Fruit fly (Drosophila melanogaster) whole organism, embryonic: Measurements from ENCODE around the gene inc.

ENCODE experiments used
- Bgb ChIP-seq: fragments of 200-800 bp; sonication (Bioruptor generic); IDR thresholded peaks from 2 replicates; pipeline ENCODE4 v1.3.6; 2022; ENCODE audit warnings: missing biosample characterization, missing genetic modification characterization; ENCODE audit not compliant: partially characterized antibody
- Bteb2 ChIP-seq: fragments of 200-800 bp; sonication (Bioruptor generic); optimal IDR thresholded peaks from 2 replicates; lab custom pipeline; 2016; ENCODE audit warnings: missing biosample characterization, missing genetic modification characterization
- CG10274 ChIP-seq: fragments of 200-800 bp; sonication (Bioruptor generic); optimal IDR thresholded peaks from 3 replicates; lab custom pipeline; 2017; ENCODE audit warnings: missing biosample characterization, mild to moderate bottlenecking, missing genetic modification characterization
- CG10543 ChIP-seq: fragments of 200-800 bp; sonication (Bioruptor generic); optimal IDR thresholded peaks from 3 replicates; lab custom pipeline; 2017; ENCODE audit warnings: missing biosample characterization, mild to moderate bottlenecking, missing genetic modification characterization, moderate library complexity
- CG12659 ChIP-seq: fragments of 200-800 bp; sonication (Bioruptor generic); optimal IDR thresholded peaks from 3 replicates; lab custom pipeline; 2017; ENCODE audit warnings: mild to moderate bottlenecking, missing biosample characterization, missing genetic modification reagents, missing genetic modification characterization
- CG12769 ChIP-seq: fragments of 200-800 bp; sonication (Bioruptor generic); optimal IDR thresholded peaks from 2 replicates; lab custom pipeline; 2019; ENCODE audit warnings: missing biosample characterization, mild to moderate bottlenecking, missing genetic modification characterization, moderate library complexity
- CG13424 ChIP-seq: fragments of 200-800 bp; sonication (Bioruptor generic); optimal IDR thresholded peaks from 2 replicates; lab custom pipeline; 2019; ENCODE audit warnings: missing biosample characterization, mild to moderate bottlenecking, missing genetic modification characterization, moderate library complexity
- CG14014 ChIP-seq: fragments of 200-800 bp; sonication (Bioruptor generic); IDR thresholded peaks from 2 replicates; pipeline ENCODE4 v1.3.6; 2022; ENCODE audit warnings: missing biosample characterization, missing genetic modification characterization
- CG1529 ChIP-seq: fragments of 200-800 bp; sonication (Bioruptor generic); optimal IDR thresholded peaks from 3 replicates; lab custom pipeline; 2018; ENCODE audit warnings: missing biosample characterization, missing genetic modification characterization
- CG16863 ChIP-seq: fragments of 200-800 bp; sonication (Bioruptor generic); optimal IDR thresholded peaks from 3 replicates; lab custom pipeline; 2016; ENCODE audit warnings: missing biosample characterization, missing genetic modification characterization
- CG17186 ChIP-seq: fragments of 200-800 bp; sonication (Bioruptor generic); optimal IDR thresholded peaks from 3 replicates; lab custom pipeline; 2017; ENCODE audit warnings: missing biosample characterization, missing genetic modification reagents, missing genetic modification characterization
- CG18262 ChIP-seq: fragments of 200-800 bp; optimal IDR thresholded peaks from 3 replicates; lab custom pipeline; 2019; ENCODE audit warnings: missing biosample characterization, mild to moderate bottlenecking, missing genetic modification characterization, moderate library complexity
- CG18476 ChIP-seq: fragments of 200-800 bp; sonication (Bioruptor generic); optimal IDR thresholded peaks from 2 replicates; lab custom pipeline; 2016; ENCODE audit warnings: missing biosample characterization, mild to moderate bottlenecking, missing genetic modification characterization
- CG18764 ChIP-seq: fragments of 200-800 bp; sonication (Bioruptor generic); optimal IDR thresholded peaks from 3 replicates; lab custom pipeline; 2016; ENCODE audit warnings: missing biosample characterization, missing genetic modification characterization
- CG7556 ChIP-seq: fragments of 200-800 bp; sonication (Bioruptor generic); optimal IDR thresholded peaks from 2 replicates; lab custom pipeline; 2017; ENCODE audit warnings: missing biosample characterization, mild to moderate bottlenecking, missing genetic modification characterization
- CG8089 ChIP-seq: fragments of 200-800 bp; sonication (Bioruptor generic); optimal IDR thresholded peaks from 3 replicates; lab custom pipeline; 2016; ENCODE audit warnings: missing biosample characterization, missing genetic modification characterization
- CG8944 ChIP-seq: fragments of 200-800 bp; sonication (Bioruptor generic); optimal IDR thresholded peaks from 3 replicates; lab custom pipeline; 2016; ENCODE audit warnings: missing biosample characterization, missing genetic modification characterization
- CG9876 ChIP-seq: fragments of 200-800 bp; sonication (Bioruptor generic); optimal IDR thresholded peaks from 2 replicates; lab custom pipeline; 2016; ENCODE audit warnings: missing biosample characterization, missing genetic modification characterization
- D ChIP-seq, 2 experiments: fragments of 200-800 bp in 1 of 2; fragments of >200 bp in 1 of 2; sonication (Bioruptor generic) in 1 of 2; optimal IDR thresholded peaks; 2 replicates in 1 of 2; 3 replicates in 1 of 2; lab custom pipeline; 2017; ENCODE audit warnings: mild to moderate bottlenecking in 1 of 2, missing biosample characterization in 1 of 2, missing genetic modification characterization in 1 of 2, missing genetic modification reagents in 1 of 2
- Ets65A ChIP-seq: fragments of 200-800 bp; sonication (Bioruptor generic); peaks from one replicate; lab custom pipeline; 2016; ENCODE audit warnings: missing biosample characterization, missing genetic modification characterization
- Ets97D ChIP-seq: fragments of 200-800 bp; sonication (Bioruptor generic); optimal IDR thresholded peaks from 3 replicates; lab custom pipeline; 2016; ENCODE audit warnings: missing biosample characterization, missing genetic modification characterization
- Fer2 ChIP-seq: fragments of 200-800 bp; sonication (Bioruptor generic); optimal IDR thresholded peaks from 2 replicates; lab custom pipeline; 2018; ENCODE audit warnings: missing biosample characterization, mild to moderate bottlenecking, missing genetic modification characterization, moderate library complexity
- Hand ChIP-seq: fragments of 200-800 bp; sonication (Bioruptor generic); optimal IDR thresholded peaks from 2 replicates; lab custom pipeline; 2017; ENCODE audit warnings: mild to moderate bottlenecking, missing biosample characterization, missing genetic modification reagents, missing genetic modification characterization
- Hmr ChIP-seq: fragments of 200-800 bp; sonication (Bioruptor generic); optimal IDR thresholded peaks from 3 replicates; lab custom pipeline; 2017; ENCODE audit warnings: mild to moderate bottlenecking, missing biosample characterization, missing genetic modification reagents, missing genetic modification characterization
- Meics ChIP-seq: fragments of 200-800 bp; sonication (Bioruptor generic); optimal IDR thresholded peaks from 2 replicates; lab custom pipeline; 2017; ENCODE audit warnings: missing biosample characterization, mild to moderate bottlenecking, missing genetic modification characterization
- Pdp1 ChIP-seq, 2 experiments: fragments of 200-800 bp; sonication (Bioruptor generic); optimal IDR thresholded peaks; 3 replicates each; lab custom pipeline; 2016; ENCODE audit warnings: missing biosample characterization in 2 of 2, missing genetic modification characterization in 2 of 2, mild to moderate bottlenecking in 1 of 2, moderate library complexity in 1 of 2
- Ptx1 ChIP-seq: fragments of 200-800 bp; sonication (Bioruptor generic); IDR thresholded peaks from 2 replicates; pipeline ENCODE4 v1.3.6; 2022; ENCODE audit warnings: missing biosample characterization, missing genetic modification characterization
- Sry-β ChIP-seq: fragments of 200-800 bp; sonication (Bioruptor generic); optimal IDR thresholded peaks from 2 replicates; lab custom pipeline; 2018; ENCODE audit warnings: missing biosample characterization, mild to moderate bottlenecking, missing genetic modification characterization, moderate library complexity
- Trl ChIP-seq, 3 experiments: fragments of >200 bp in 2 of 3; fragments of 200-800 bp in 1 of 3; sonication (Bioruptor generic) in 1 of 3; optimal IDR thresholded peaks; 2 replicates in 1 of 3; 3 replicates in 2 of 3; lab custom pipeline; 2016 to 2017; ENCODE audit warnings: missing biosample characterization in 1 of 3, missing genetic modification characterization in 1 of 3
- Xbp1 ChIP-seq: fragments of 200-800 bp; sonication (Bioruptor generic); optimal IDR thresholded peaks from 3 replicates; lab custom pipeline; 2016; ENCODE audit warnings: missing biosample characterization, mild to moderate bottlenecking, missing genetic modification characterization
- bigmax ChIP-seq: fragments of 200-800 bp; sonication (Bioruptor generic); optimal IDR thresholded peaks from 2 replicates; lab custom pipeline; 2018; ENCODE audit warnings: missing biosample characterization, mild to moderate bottlenecking, missing genetic modification characterization
- br ChIP-seq: fragments of >200 bp; optimal IDR thresholded peaks from 2 replicates; lab custom pipeline; 2017
- chinmo ChIP-seq: fragments of 200-800 bp; sonication (Bioruptor generic); IDR thresholded peaks from 4 replicates; pipeline ENCODE4 v1.3.6; 2022; ENCODE audit warnings: missing biosample characterization, missing genetic modification characterization; ENCODE audit not compliant: partially characterized antibody
- ems ChIP-seq: fragments of 200-800 bp; sonication (Bioruptor generic); optimal IDR thresholded peaks from 3 replicates; lab custom pipeline; 2016; ENCODE audit warnings: missing biosample characterization, missing genetic modification characterization
- exex ChIP-seq: fragments of 200-800 bp; sonication (Bioruptor generic); optimal IDR thresholded peaks from 4 replicates; lab custom pipeline; 2018; ENCODE audit warnings: missing biosample characterization, mild to moderate bottlenecking, missing genetic modification characterization, moderate library complexity
- fu2 ChIP-seq: fragments of 200-800 bp; sonication (Bioruptor generic); optimal IDR thresholded peaks from 2 replicates; lab custom pipeline; 2016; ENCODE audit warnings: missing biosample characterization, missing genetic modification characterization
- gcm ChIP-seq: fragments of 200-800 bp; sonication (Bioruptor generic); optimal IDR thresholded peaks from 2 replicates; lab custom pipeline; 2019; ENCODE audit warnings: missing biosample characterization, mild to moderate bottlenecking, missing genetic modification characterization, moderate library complexity
- ham ChIP-seq: fragments of 200-800 bp; sonication (Bioruptor generic); IDR thresholded peaks from 2 replicates; pipeline ENCODE4 v1.3.6; 2022; ENCODE audit warnings: missing biosample characterization, missing genetic modification characterization
- hth ChIP-seq: fragments of >200 bp; optimal IDR thresholded peaks from 2 replicates; lab custom pipeline; 2017; ENCODE audit warnings: inconsistent platforms
- ken ChIP-seq: fragments of 200-800 bp; sonication (Bioruptor generic); IDR thresholded peaks from 3 replicates; pipeline ENCODE4 v1.3.6; 2022; ENCODE audit warnings: missing biosample characterization, missing genetic modification characterization
- lola ChIP-seq, 3 experiments: fragments of >200 bp in 2 of 3; fragments of 200-800 bp in 1 of 3; sonication (Bioruptor generic) in 1 of 3; optimal IDR thresholded peaks; 2 replicates each; lab custom pipeline; 2017 to 2019; ENCODE audit warnings: missing biosample characterization in 3 of 3, missing genetic modification characterization in 3 of 3, mild to moderate bottlenecking in 1 of 3, moderate library complexity in 1 of 3
- lov ChIP-seq, 2 experiments: fragments of 200-800 bp in 1 of 2; fragments of >200 bp in 1 of 2; sonication (Bioruptor generic) in 1 of 2; IDR thresholded peaks in 1 of 2; optimal IDR thresholded peaks in 1 of 2; 2 replicates in 1 of 2; 3 replicates in 1 of 2; pipeline versions ENCODE4 v1.3.6 to Lab custom; 2017 to 2022; ENCODE audit warnings: missing biosample characterization in 1 of 2, missing genetic modification characterization in 1 of 2
- luna ChIP-seq: fragments of 200-800 bp; sonication (Bioruptor generic); optimal IDR thresholded peaks from 2 replicates; lab custom pipeline; 2016; ENCODE audit warnings: missing biosample characterization, missing genetic modification characterization
- nerfin-2 ChIP-seq: fragments of 200-800 bp; sonication (Bioruptor generic); IDR thresholded peaks from 2 replicates; pipeline ENCODE4 v1.3.6; 2022; ENCODE audit warnings: missing biosample characterization, missing genetic modification characterization; ENCODE audit not compliant: partially characterized antibody
- psq ChIP-seq: fragments of 200-800 bp; sonication (Bioruptor generic); optimal IDR thresholded peaks from 2 replicates; lab custom pipeline; 2017; ENCODE audit warnings: missing biosample characterization, missing genetic modification characterization
- scrt ChIP-seq: fragments of 200-800 bp; sonication (Bioruptor generic); optimal IDR thresholded peaks from 2 replicates; lab custom pipeline; 2018; ENCODE audit warnings: missing biosample characterization, mild to moderate bottlenecking, missing genetic modification characterization, moderate library complexity
- slou ChIP-seq: fragments of 200-800 bp; sonication (Bioruptor generic); optimal IDR thresholded peaks from 3 replicates; lab custom pipeline; 2016; ENCODE audit warnings: missing biosample characterization, missing genetic modification characterization
- twi ChIP-seq: fragments of 200-800 bp; optimal IDR thresholded peaks from 2 replicates; lab custom pipeline; 2019; ENCODE audit warnings: missing biosample characterization, mild to moderate bottlenecking, missing genetic modification characterization, moderate library complexity
- wdn ChIP-seq: fragments of 200-800 bp; sonication (Bioruptor generic); IDR thresholded peaks from 2 replicates; pipeline ENCODE4 v1.3.6; 2022; ENCODE audit warnings: missing biosample characterization, missing genetic modification characterization

inc gene

DNA sequence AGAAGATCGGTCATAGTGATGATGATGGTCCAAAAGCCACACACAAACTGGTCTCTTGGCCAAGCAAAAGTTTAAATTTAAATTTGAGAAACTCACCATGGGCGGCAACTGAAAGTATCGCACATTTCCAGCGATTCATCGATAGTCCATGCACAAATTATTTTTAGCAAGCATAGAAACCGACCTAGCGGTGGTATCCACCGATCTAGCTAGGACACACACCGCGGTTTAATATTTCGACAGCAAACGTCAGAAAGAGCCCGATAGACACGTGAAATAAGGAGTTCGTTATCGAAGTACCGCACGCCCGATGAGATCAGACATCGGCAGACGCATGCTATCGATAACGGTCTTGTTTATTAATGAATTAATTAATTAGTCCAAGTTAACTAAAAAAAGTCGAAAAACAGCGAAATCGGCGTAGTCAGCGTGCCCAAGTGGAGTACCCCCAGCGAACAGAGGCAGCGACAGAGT lies 29.5 kb downstream of the inc start, which contains the start of gene CG14795 (continued):
- TF ChIP-seq CG12659 (GFP tag; lab: Kevin White, UChicago) (peak; percentile 81), CG18262 (peak; percentile 11), fu2 (peak; percentile 7), CG17186 (peak; percentile 82), bigmax (GFP tag; lab: Kevin White, UChicago) (peak; percentile 41), Bgb (GFP tag; lab: Robert Waterston, UW) (peak; percentile 98), CG1529 (GFP tag; lab: Kevin White, UChicago) (no peak), CG18764 (GFP tag; lab: Kevin White, UChicago) (peak; percentile 99), psq (GFP tag; lab: Kevin White, UChicago) (no peak), scrt (GFP tag; lab: Kevin White, UChicago) (peak; percentile 20), slou (GFP tag; lab: Kevin White, UChicago) (no peak), CG8944 (GFP tag; lab: Kevin White, UChicago) (peak; percentile 25), CG14014 (GFP tag; lab: Robert Waterston, UW) (no peak), ems (GFP tag; lab: Kevin White, UChicago) (peak; percentile 29), Ets65A (peak; percentile 94)

DNA sequence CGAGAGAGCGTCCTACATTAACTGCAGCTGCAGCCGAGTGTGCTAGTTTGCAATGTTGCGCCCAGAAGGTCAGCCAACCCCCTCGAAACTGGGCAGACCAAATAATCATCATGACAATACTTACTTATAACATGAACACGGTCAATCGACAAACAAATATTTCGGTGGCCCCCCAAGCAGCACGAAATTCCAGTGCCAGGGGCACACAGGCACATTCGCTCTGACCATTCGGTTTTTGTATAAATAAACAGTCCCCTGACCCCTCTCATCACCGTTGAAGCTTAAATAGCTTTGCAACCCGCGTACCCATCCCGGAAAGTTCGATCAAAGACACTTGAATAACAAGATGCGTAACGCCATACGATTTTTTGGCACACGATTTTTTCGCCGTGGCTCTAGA lies 30.6 kb downstream of the inc start:
- TF ChIP-seq CG16863 (no peak), Trl (optimal IDR thresholded peaks at IDR 0.05; lab: Kevin White, UChicago) (peak in 1 of 2 experiments; percentile 5), Trl (GFP tag; optimal IDR thresholded peaks at IDR 0.05; lab: Kevin White, UChicago) (no peak), wdn (GFP tag; lab: Robert Waterston, UW) (no peak), CG13424 (tag; lab: Kevin White, UChicago) (no peak), luna (GFP tag; lab: Kevin White, UChicago) (no peak), Meics (GFP tag; lab: Kevin White, UChicago) (no peak), CG7556 (no peak), Bteb2 (GFP tag; lab: Kevin White, UChicago) (no peak), Xbp1 (GFP tag; lab: Kevin White, UChicago) (no peak), hth (lab: Kevin White, UChicago) (no peak), Hand (GFP tag; lab: Kevin White, UChicago) (no peak), nerfin-2 (GFP tag; lab: Robert Waterston, UW) (no peak), CG18476 (no peak), Fer2 (tag; lab: Kevin White, UChicago) (no peak), Ptx1 (GFP tag; lab: Robert Waterston, UW) (no peak), Hmr (no peak), CG9876 (GFP tag; lab: Kevin White, UChicago) (no peak), CG10543 (GFP tag; lab: Kevin White, UChicago) (no peak), D (optimal IDR thresholded peaks at IDR 0.05; lab: Kevin White, UChicago) (no peak), D (GFP tag; optimal IDR thresholded peaks at IDR 0.05; lab: Kevin White, UChicago) (no peak), Pdp1 (GFP tag; optimal IDR thresholded peaks at IDR 0.05; lab: Kevin White, UChicago) (peak in 1 of 2 experiments; percentile 21), CG12769 (tag; lab: Kevin White, UChicago) (peak; percentile 15), chinmo (0 out of 4 replicates have a peak, but pooled peaks have one; percentile 55), ken (GFP tag; lab: Robert Waterston, UW) (no peak), ham (GFP tag; lab: Robert Waterston, UW) (no peak), CG8089 (GFP tag; lab: Kevin White, UChicago) (no peak), br (lab: Kevin White, UChicago) (no peak), lov (optimal IDR thresholded peaks at IDR 0.05; lab: Kevin White, UChicago) (no peak), lov (GFP tag; IDR thresholded peaks at IDR 0.05; lab: Robert Waterston, UW) (no peak), exex (tag; lab: Kevin White, UChicago) (no peak), twi (tag; lab: Kevin White, UChicago) (no peak), CG10274 (GFP tag; lab: Kevin White, UChicago) (no peak), Sry-β (GFP tag; lab: Kevin White, UChicago) (no peak), gcm (GFP tag; lab: Kevin White, UChicago) (no peak), Ets97D (GFP tag; lab: Kevin White, UChicago) (no peak), lola (GFP tag; optimal IDR thresholded peaks at IDR 0.05; lab: Kevin White, UChicago) (no peak)
